Worm (Caenorhabditis elegans) whole organism, L3 larva: Measurements from ENCODE around the gene srw-145.

Source experiments
- ZK546.5 ChIP-seq: sonication (generic microtip); optimal IDR thresholded peaks from 2 replicates; lab custom pipeline; 2017; ENCODE audit warnings: missing biosample characterization, missing genetic modification characterization
- aly-2 ChIP-seq: fragments of 150-350 bp; optimal IDR thresholded peaks from 2 replicates; lab custom pipeline; 2014; ENCODE audit warnings: missing biosample characterization, missing genetic modification characterization
- ama-1 ChIP-seq: fragments of 150-350 bp; optimal IDR thresholded peaks from 2 replicates; lab custom pipeline; 2018
- ceh-28 ChIP-seq: fragments of 150-350 bp; optimal IDR thresholded peaks from 2 replicates; lab custom pipeline; 2014; ENCODE audit warnings: missing biosample characterization, missing genetic modification reagents, missing genetic modification characterization
- ceh-9 ChIP-seq: sonication (generic microtip); optimal IDR thresholded peaks from 2 replicates; lab custom pipeline; 2018; ENCODE audit warnings: missing biosample characterization, missing genetic modification characterization
- egl-5 ChIP-seq: fragments of 150-350 bp; optimal IDR thresholded peaks from 2 replicates; lab custom pipeline; 2017; ENCODE audit warnings: missing biosample characterization, missing genetic modification reagents, missing genetic modification characterization, inconsistent platforms
- elt-1 ChIP-seq: fragments of 150-350 bp; optimal IDR thresholded peaks from 2 replicates; lab custom pipeline; 2014; ENCODE audit warnings: missing biosample characterization, missing genetic modification characterization
- elt-2 ChIP-seq: sonication (generic microtip); optimal IDR thresholded peaks from 2 replicates; lab custom pipeline; 2016; ENCODE audit warnings: missing genetic modification reagents, mild to moderate bottlenecking, missing genetic modification characterization, missing compliant biosample characterization
- fkh-2 ChIP-seq: fragments of 150-350 bp; optimal IDR thresholded peaks from 2 replicates; lab custom pipeline; 2014; ENCODE audit warnings: missing biosample characterization, missing genetic modification reagents, missing genetic modification characterization
- fos-1 ChIP-seq: fragments of 150-350 bp; optimal IDR thresholded peaks from 2 replicates; lab custom pipeline; 2014; ENCODE audit warnings: missing biosample characterization, missing genetic modification characterization
- jun-1 ChIP-seq: fragments of 150-350 bp; optimal IDR thresholded peaks from 2 replicates; lab custom pipeline; 2014; ENCODE audit warnings: missing biosample characterization, missing genetic modification reagents, missing genetic modification characterization
- lin-39 ChIP-seq: fragments of 150-350 bp; optimal IDR thresholded peaks from 2 replicates; lab custom pipeline; 2018; ENCODE audit warnings: missing biosample characterization, missing genetic modification reagents, missing genetic modification characterization
- lsy-12 ChIP-seq: sonication (generic microtip); optimal IDR thresholded peaks from 2 replicates; lab custom pipeline; 2016; ENCODE audit warnings: mild to moderate bottlenecking, missing genetic modification characterization, missing compliant biosample characterization
- mdl-1 ChIP-seq: fragments of 150-350 bp; optimal IDR thresholded peaks from 2 replicates; lab custom pipeline; 2014; ENCODE audit warnings: missing biosample characterization, missing genetic modification characterization
- mml-1 ChIP-seq: fragments of 150-350 bp; sonication (generic microtip); optimal IDR thresholded peaks from 3 replicates; lab custom pipeline; 2014; ENCODE audit warnings: missing biosample characterization, missing genetic modification characterization
- nfya-1 ChIP-seq: sonication (generic microtip); optimal IDR thresholded peaks from 2 replicates; lab custom pipeline; 2017; ENCODE audit warnings: missing genetic modification characterization, mild to moderate bottlenecking, missing compliant biosample characterization, antibody characterized with exemption, moderate library complexity; ENCODE audit not compliant: insufficient read depth
- nhr-11 ChIP-seq: fragments of 150-350 bp; optimal IDR thresholded peaks from 2 replicates; lab custom pipeline; 2014; ENCODE audit warnings: missing biosample characterization, missing genetic modification characterization
- nhr-12 ChIP-seq: fragments of 150-350 bp; optimal IDR thresholded peaks from 2 replicates; lab custom pipeline; 2014; ENCODE audit warnings: missing biosample characterization, missing genetic modification characterization
- nhr-23 ChIP-seq: fragments of 150-350 bp; optimal IDR thresholded peaks from 2 replicates; lab custom pipeline; 2014; ENCODE audit warnings: missing biosample characterization, missing genetic modification reagents, missing genetic modification characterization
- nhr-237 ChIP-seq: fragments of 150-350 bp; optimal IDR thresholded peaks from 2 replicates; lab custom pipeline; 2014; ENCODE audit warnings: missing biosample characterization, missing genetic modification characterization
- nhr-25 ChIP-seq: sonication (generic microtip); optimal IDR thresholded peaks from 2 replicates; lab custom pipeline; 2017; ENCODE audit warnings: missing biosample characterization, missing genetic modification characterization
- nhr-28 ChIP-seq: fragments of 150-350 bp; optimal IDR thresholded peaks from 2 replicates; lab custom pipeline; 2014; ENCODE audit warnings: missing biosample characterization, missing genetic modification characterization
- nhr-43 ChIP-seq: sonication (generic microtip); optimal IDR thresholded peaks from 2 replicates; lab custom pipeline; 2016; ENCODE audit warnings: mild to moderate bottlenecking, missing genetic modification characterization, missing compliant biosample characterization; ENCODE audit not compliant: poor library complexity, severe bottlenecking
- nhr-67 ChIP-seq: fragments of 150-350 bp; optimal IDR thresholded peaks from 2 replicates; lab custom pipeline; 2014; ENCODE audit warnings: missing biosample characterization, missing genetic modification characterization
- nhr-76 ChIP-seq: fragments of 150-350 bp; sonication (generic microtip); optimal IDR thresholded peaks from 5 replicates; lab custom pipeline; 2014; ENCODE audit warnings: missing biosample characterization, missing genetic modification characterization
- nhr-77 ChIP-seq: fragments of 150-350 bp; optimal IDR thresholded peaks from 2 replicates; lab custom pipeline; 2014; ENCODE audit warnings: missing biosample characterization, missing genetic modification characterization
- pha-4 ChIP-seq: fragments of 150-350 bp; optimal IDR thresholded peaks from 2 replicates; lab custom pipeline; 2014; ENCODE audit warnings: missing biosample characterization, missing genetic modification reagents, missing genetic modification characterization
- sea-2 ChIP-seq: fragments of 150-350 bp; sonication (generic microtip); optimal IDR thresholded peaks from 4 replicates; lab custom pipeline; 2014; ENCODE audit warnings: missing biosample characterization, missing genetic modification reagents, missing genetic modification characterization
- tbx-2 ChIP-seq: sonication (generic microtip); optimal IDR thresholded peaks from 2 replicates; lab custom pipeline; 2016; ENCODE audit warnings: mild to moderate bottlenecking, missing genetic modification characterization, missing compliant biosample characterization
- unc-39 ChIP-seq: sonication (generic microtip); optimal IDR thresholded peaks from 4 replicates; lab custom pipeline; 2017; ENCODE audit warnings: missing biosample characterization, missing genetic modification characterization
- unc-62 ChIP-seq: fragments of 150-350 bp; sonication (generic microtip); optimal IDR thresholded peaks from 4 replicates; lab custom pipeline; 2014; ENCODE audit warnings: missing biosample characterization, missing genetic modification reagents, missing genetic modification characterization
- ztf-4 ChIP-seq: fragments of 150-350 bp; optimal IDR thresholded peaks from 2 replicates; lab custom pipeline; 2014; ENCODE audit warnings: missing biosample characterization, missing genetic modification characterization

srw-145 gene

DNA sequence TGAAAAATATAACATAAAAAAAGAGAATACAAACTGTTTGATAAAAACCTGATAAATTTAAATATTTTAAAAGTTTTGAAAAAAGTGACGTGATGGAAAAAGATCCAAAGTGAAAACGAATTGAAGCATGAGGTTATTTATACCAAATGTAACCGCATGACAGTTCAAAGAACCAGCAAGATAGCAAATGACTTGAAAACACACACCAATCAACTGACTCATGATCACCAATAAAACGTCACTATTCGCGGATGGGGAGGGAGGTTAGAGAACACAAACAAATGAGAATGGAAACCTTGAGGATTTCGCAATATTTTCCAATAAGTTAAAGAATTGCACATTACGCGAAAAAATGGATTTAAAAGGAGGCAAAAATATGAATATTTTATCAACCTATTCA is 27.6 kb upstream of the srw-145 start, which contains the start of gene C06B3.7 (continued):
- TF ChIP-seq nhr-25 = peak; percentile 52
- TF ChIP-seq nhr-43 (tag; lab: Kevin White, UChicago) = peak; percentile 79
- TF ChIP-seq ceh-28 = peak; percentile 58
- TF ChIP-seq nhr-67 (tag; lab: Kevin White, UChicago) = no peak
- no peak for TF ChIP-seq ZK546.5 (tag; lab: Kevin White, UChicago)
- peak; percentile 92 for TF ChIP-seq elt-2 (tag; lab: Kevin White, UChicago)
- no peak for TF ChIP-seq fos-1 (tag; lab: Kevin White, UChicago)
- no peak for TF ChIP-seq nhr-28 (tag; lab: Kevin White, UChicago)
- TF ChIP-seq nhr-11 = peak; percentile 27

DNA sequence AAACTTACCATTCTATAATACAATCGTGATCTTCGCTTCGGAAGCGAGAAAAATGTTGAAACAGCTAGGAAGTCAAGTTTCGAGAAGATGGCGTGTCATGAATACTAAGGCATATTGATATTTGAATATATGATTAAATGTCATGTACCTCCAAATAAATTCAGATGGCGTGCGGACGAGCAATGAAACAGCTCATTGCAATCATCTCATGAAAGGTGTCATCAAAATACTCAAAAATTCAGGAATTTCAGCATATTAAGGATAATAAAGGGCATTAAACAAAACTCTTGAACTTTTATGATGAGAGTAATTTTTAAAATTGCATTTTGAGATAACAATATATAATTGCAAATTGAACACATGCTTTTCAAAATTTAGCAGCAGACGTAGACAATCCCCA is 21.6 kb upstream of the srw-145 start, which contains the start of gene gcy-32:
Gene gcy-32, minus strand, starts transcription at position 101 of the 400 bp plus-strand sequence.
- TF ChIP-seq unc-62 (GFP tag; lab: Kevin White, UChicago) (no peak), nhr-237 (tag; lab: Kevin White, UChicago) (no peak), nfya-1 (tag; lab: Kevin White, UChicago) (no peak), lin-39 (tag; lab: Kevin White, UChicago) (no peak), tbx-2 (tag; lab: Kevin White, UChicago) (no peak), egl-5 (tag; lab: Kevin White, UChicago) (no peak), elt-1 (tag; lab: Kevin White, UChicago) (no peak), fos-1 (tag; lab: Kevin White, UChicago) (no peak), jun-1 (tag; lab: Kevin White, UChicago) (no peak), pha-4 (no peak), elt-2 (tag; lab: Kevin White, UChicago) (no peak), aly-2 (no peak), nhr-67 (tag; lab: Kevin White, UChicago) (no peak), nhr-43 (tag; lab: Kevin White, UChicago) (no peak), nhr-76 (tag; lab: Kevin White, UChicago) (no peak), mml-1 (tag; lab: Kevin White, UChicago) (no peak), ZK546.5 (tag; lab: Kevin White, UChicago) (no peak), mdl-1 (no peak), nhr-12 (tag; lab: Kevin White, UChicago) (no peak)

- TF ChIP-seq pha-4 (no peak), nhr-11 (no peak), nhr-43 (tag; lab: Kevin White, UChicago) (no peak), ceh-9 (tag; lab: Kevin White, UChicago) (no peak), nfya-1 (tag; lab: Kevin White, UChicago) (no peak), ama-1 (lab: Kevin White, UChicago) (no peak), unc-39 (tag; lab: Kevin White, UChicago) (no peak), nhr-77 (tag; lab: Kevin White, UChicago) (no peak)
- TF ChIP-seq, all 47 proteins: peak for 0
Measured at ce11 chrV:13916196-13916595, 20.8 kb upstream of the srw-145 start, which contains the start of gene str-252. Gene str-252 (plus strand): TSS chrV:13916496.

- TF ChIP-seq nhr-237 (tag; lab: Kevin White, UChicago) = no peak
- no peak for TF ChIP-seq pha-4
- TF ChIP-seq sea-2 (GFP tag; lab: Kevin White, UChicago) = no peak
- TF ChIP-seq mml-1 (tag; lab: Kevin White, UChicago) = no peak
- no peak for TF ChIP-seq fos-1 (tag; lab: Kevin White, UChicago)
- no peak for TF ChIP-seq nhr-23 (tag; lab: Kevin White, UChicago)
- no peak for TF ChIP-seq fkh-2 (tag; lab: Kevin White, UChicago)
- TF ChIP-seq lsy-12 (tag; lab: Kevin White, UChicago) = no peak
- TF ChIP-seq nhr-12 (tag; lab: Kevin White, UChicago) = no peak
- TF ChIP-seq nhr-11 = no peak
Measured at ce11 chrV:13918341-13918740, 18.6 kb upstream of the srw-145 start, which contains the start of gene str-250. Gene str-250 (plus strand): TSS chrV:13918641.

- TF ChIP-seq ztf-4 (tag; lab: Kevin White, UChicago) = no peak
Measured at ce11 chrV:13920730-13921129, 16.2 kb upstream of the srw-145 start, which contains the start of gene srx-42. Gene srx-42 (plus strand): TSS chrV:13921030.
